Worm (Caenorhabditis elegans) whole organism, L3 larva: ENCODE data around the gene C08E3.14.
A peak's percentile ranks its signal among the peaks of the same experiment; 100 is the strongest.

Experiments
- ceh-16 ChIP-seq: sonication (generic microtip); optimal IDR thresholded peaks from 2 replicates; lab custom pipeline; 2017; ENCODE audit warnings: missing biosample characterization, missing genetic modification characterization
- ceh-28 ChIP-seq: fragments of 150-350 bp; optimal IDR thresholded peaks from 2 replicates; lab custom pipeline; 2014; ENCODE audit warnings: missing biosample characterization, missing genetic modification reagents, missing genetic modification characterization
- ceh-9 ChIP-seq: sonication (generic microtip); optimal IDR thresholded peaks from 2 replicates; lab custom pipeline; 2018; ENCODE audit warnings: missing biosample characterization, missing genetic modification characterization
- egl-27 ChIP-seq: sonication (generic microtip); optimal IDR thresholded peaks from 4 replicates; lab custom pipeline; 2017; ENCODE audit warnings: missing biosample characterization, missing genetic modification reagents, missing genetic modification characterization
- elt-1 ChIP-seq: fragments of 150-350 bp; optimal IDR thresholded peaks from 2 replicates; lab custom pipeline; 2014; ENCODE audit warnings: missing biosample characterization, missing genetic modification characterization
- elt-2 ChIP-seq: sonication (generic microtip); optimal IDR thresholded peaks from 2 replicates; lab custom pipeline; 2016; ENCODE audit warnings: missing genetic modification reagents, mild to moderate bottlenecking, missing genetic modification characterization, missing compliant biosample characterization
- fkh-10 ChIP-seq: sonication (generic microtip); optimal IDR thresholded peaks from 2 replicates; lab custom pipeline; 2017; ENCODE audit warnings: missing biosample characterization, missing genetic modification reagents, missing genetic modification characterization
- hmg-11 ChIP-seq: sonication (generic microtip); optimal IDR thresholded peaks from 2 replicates; lab custom pipeline; 2016; ENCODE audit warnings: missing genetic modification characterization, missing compliant biosample characterization
- jun-1 ChIP-seq: fragments of 150-350 bp; optimal IDR thresholded peaks from 2 replicates; lab custom pipeline; 2014; ENCODE audit warnings: missing biosample characterization, missing genetic modification reagents, missing genetic modification characterization
- lin-39 ChIP-seq: fragments of 150-350 bp; optimal IDR thresholded peaks from 2 replicates; lab custom pipeline; 2018; ENCODE audit warnings: missing biosample characterization, missing genetic modification reagents, missing genetic modification characterization
- nhr-11 ChIP-seq: fragments of 150-350 bp; optimal IDR thresholded peaks from 2 replicates; lab custom pipeline; 2014; ENCODE audit warnings: missing biosample characterization, missing genetic modification characterization
- nhr-43 ChIP-seq: sonication (generic microtip); optimal IDR thresholded peaks from 2 replicates; lab custom pipeline; 2016; ENCODE audit warnings: mild to moderate bottlenecking, missing genetic modification characterization, missing compliant biosample characterization; ENCODE audit not compliant: poor library complexity, severe bottlenecking
- nhr-77 ChIP-seq: fragments of 150-350 bp; optimal IDR thresholded peaks from 2 replicates; lab custom pipeline; 2014; ENCODE audit warnings: missing biosample characterization, missing genetic modification characterization
- pha-4 ChIP-seq: fragments of 150-350 bp; optimal IDR thresholded peaks from 2 replicates; lab custom pipeline; 2014; ENCODE audit warnings: missing biosample characterization, missing genetic modification reagents, missing genetic modification characterization
- pqm-1 ChIP-seq: fragments of 150-350 bp; optimal IDR thresholded peaks from 2 replicates; lab custom pipeline; 2017; ENCODE audit warnings: missing biosample characterization, missing genetic modification characterization, inconsistent platforms
- skn-1 ChIP-seq: fragments of 150-350 bp; optimal IDR thresholded peaks from 2 replicates; lab custom pipeline; 2014; ENCODE audit warnings: missing biosample characterization, missing genetic modification characterization

C08E3.14 gene

DNA sequence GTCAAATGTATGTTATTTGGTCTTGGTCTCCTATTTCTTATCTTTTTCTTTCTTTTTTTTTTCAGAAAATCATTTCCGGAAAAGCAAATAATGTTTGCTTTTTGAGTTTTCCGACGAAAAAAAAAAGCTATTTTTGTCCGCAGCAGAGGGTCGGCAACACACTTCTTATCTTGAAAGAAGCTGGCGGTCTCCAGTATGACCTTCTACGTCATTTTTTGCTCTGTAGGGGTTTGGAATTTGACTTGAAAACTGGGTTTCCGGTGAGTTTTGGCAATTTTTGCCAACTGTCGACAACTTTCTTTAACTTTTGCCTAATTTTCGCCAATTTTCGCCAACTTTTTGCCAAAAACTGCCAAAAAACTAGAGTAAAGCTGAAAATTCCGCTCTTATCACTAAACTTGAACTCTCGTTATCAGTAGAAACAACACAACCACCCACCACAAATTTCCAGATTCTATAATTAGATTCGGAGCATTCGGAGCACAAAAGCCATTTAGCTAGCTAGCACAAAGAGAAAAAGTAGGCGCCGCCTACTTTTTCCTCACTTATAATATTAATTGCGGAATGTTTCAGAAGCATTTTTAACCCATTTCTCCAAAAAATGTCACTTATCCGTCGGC is 44.6 kb downstream of the C08E3.14 start, which contains the start of gene nhx-6:
Gene nhx-6 (plus strand): TSS at position 570 of the 620 bp plus-strand sequence.
- TF ChIP-seq jun-1 (tag; lab: Kevin White, UChicago) (no peak), pqm-1 (tag; lab: Kevin White, UChicago) (peak; percentile 5), elt-2 (tag; lab: Kevin White, UChicago) (peak; percentile 66), ceh-9 (no peak), egl-27 (no peak)

DNA sequence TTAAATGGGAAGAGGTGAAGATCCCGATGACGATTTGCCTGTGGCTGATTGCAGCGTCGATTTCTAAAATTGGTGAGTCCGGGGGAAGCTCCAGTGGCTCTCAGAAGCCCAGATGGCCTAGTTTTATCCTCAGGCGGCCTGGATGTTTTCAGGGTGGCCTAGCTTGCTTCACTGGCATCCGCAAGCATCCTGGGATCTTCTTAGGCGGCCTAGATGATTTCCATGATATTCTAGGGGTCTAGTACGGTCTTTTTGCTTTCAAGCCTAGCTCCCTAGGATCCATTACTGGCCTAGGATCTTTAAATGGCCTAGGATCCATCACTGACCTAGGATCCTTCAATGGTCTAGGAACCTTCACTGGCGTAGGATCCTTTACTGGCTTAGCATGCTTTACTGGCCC is 45.2 kb downstream of the C08E3.14 start:
- TF ChIP-seq nhr-77 (tag; lab: Kevin White, UChicago) (no peak), nhr-43 (no peak), fkh-10 (GFP tag; lab: Kevin White, UChicago) (no peak), jun-1 (tag; lab: Kevin White, UChicago) (no peak), skn-1 (tag; lab: Kevin White, UChicago) (no peak), ceh-16 (tag; lab: Kevin White, UChicago) (no peak), pha-4 (tag; lab: Kevin White, UChicago) (no peak), elt-1 (tag; lab: Kevin White, UChicago) (no peak)
- TF ChIP-seq, all 47 proteins: peak for 0

DNA sequence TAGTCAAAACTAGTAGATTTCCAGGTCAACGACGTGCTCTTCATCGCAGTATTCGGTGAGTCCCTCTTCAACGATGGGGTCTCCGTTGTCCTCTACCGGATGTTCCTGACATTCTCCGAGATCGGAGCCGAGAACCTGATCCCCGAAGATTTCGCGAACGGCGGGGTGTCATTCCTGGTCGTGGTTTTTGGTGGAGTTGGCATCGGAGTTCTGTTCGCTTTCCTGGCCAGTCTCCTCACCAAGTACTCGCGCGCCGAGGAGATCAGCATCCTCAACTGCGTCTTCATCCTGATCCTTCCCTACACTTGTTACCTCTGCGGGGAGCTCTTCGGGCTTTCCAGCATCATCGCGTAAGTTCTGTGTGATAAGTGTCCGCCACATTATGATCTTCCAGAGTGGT is 46.9 kb downstream of the C08E3.14 start:
- TF ChIP-seq elt-1 (tag; lab: Kevin White, UChicago) (no peak), lin-39 (no peak)

DNA sequence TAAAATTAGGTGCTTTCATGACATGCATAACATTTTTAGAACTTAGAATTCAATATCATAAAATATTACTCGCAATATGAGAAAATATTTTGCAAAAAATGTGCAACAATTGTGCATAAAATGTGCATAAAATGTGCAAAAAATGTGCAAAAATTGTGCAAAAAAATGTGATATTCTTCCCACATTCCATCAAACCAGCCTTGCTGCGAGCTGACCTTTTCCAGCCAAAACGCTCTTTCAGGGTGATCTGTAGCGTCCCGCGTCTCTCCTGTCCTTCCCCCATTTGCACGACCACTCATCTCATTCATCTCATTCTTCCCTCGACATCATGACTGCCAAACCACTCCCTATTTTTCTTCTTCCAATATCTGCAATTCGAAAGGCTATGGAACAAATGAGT is 50.3 kb downstream of the C08E3.14 start, which contains the start of gene fbxb-17:
Gene fbxb-17 (plus strand): TSS at position 301 of the 400 bp plus-strand sequence.
- TF ChIP-seq nhr-11 (tag; lab: Kevin White, UChicago) (no peak), hmg-11 (tag; lab: Kevin White, UChicago) (no peak), jun-1 (tag; lab: Kevin White, UChicago) (no peak), ceh-28 (tag; lab: Kevin White, UChicago) (no peak)
